Worm (Caenorhabditis elegans) whole organism, early embryonic: Measurements from ENCODE around the gene K01A6.5.

Source experiments
- aly-1 ChIP-seq: sonication (generic microtip); optimal IDR thresholded peaks from 2 replicates; lab custom pipeline; 2016; ENCODE audit warnings: missing genetic modification characterization, missing compliant biosample characterization
- ama-1 ChIP-seq: fragments of 150-350 bp; optimal IDR thresholded peaks from 2 replicates; lab custom pipeline; 2014
- ceh-13 ChIP-seq: fragments of 200-800 bp; sonication (Bioruptor generic); optimal IDR thresholded peaks from 2 replicates; lab custom pipeline; 2018; ENCODE audit warnings: mild to moderate bottlenecking, missing genetic modification characterization, missing compliant biosample characterization
- ets-7 ChIP-seq: sonication (generic microtip); optimal IDR thresholded peaks from 2 replicates; lab custom pipeline; 2016; ENCODE audit warnings: missing genotype, missing genetic modification characterization, missing compliant biosample characterization
- flt-1 ChIP-seq: fragments of 200-800 bp; sonication (Bioruptor generic); IDR thresholded peaks from 2 replicates; pipeline ENCODE4 v1.3.6; 2022; ENCODE audit warnings: missing genetic modification characterization, missing compliant biosample characterization
- hnd-1 ChIP-seq: sonication (generic microtip); optimal IDR thresholded peaks from 2 replicates; lab custom pipeline; 2016; ENCODE audit warnings: missing genetic modification characterization, missing compliant biosample characterization
- tbx-11 ChIP-seq: fragments of 200-800 bp; sonication (Bioruptor generic); IDR thresholded peaks from 2 replicates; pipeline ENCODE4 v1.3.6; 2022; ENCODE audit warnings: missing genetic modification characterization, missing compliant biosample characterization
- tra-4 ChIP-seq: sonication (generic microtip); optimal IDR thresholded peaks from 2 replicates; lab custom pipeline; 2017; ENCODE audit warnings: missing genetic modification characterization, missing compliant biosample characterization

DNA sequence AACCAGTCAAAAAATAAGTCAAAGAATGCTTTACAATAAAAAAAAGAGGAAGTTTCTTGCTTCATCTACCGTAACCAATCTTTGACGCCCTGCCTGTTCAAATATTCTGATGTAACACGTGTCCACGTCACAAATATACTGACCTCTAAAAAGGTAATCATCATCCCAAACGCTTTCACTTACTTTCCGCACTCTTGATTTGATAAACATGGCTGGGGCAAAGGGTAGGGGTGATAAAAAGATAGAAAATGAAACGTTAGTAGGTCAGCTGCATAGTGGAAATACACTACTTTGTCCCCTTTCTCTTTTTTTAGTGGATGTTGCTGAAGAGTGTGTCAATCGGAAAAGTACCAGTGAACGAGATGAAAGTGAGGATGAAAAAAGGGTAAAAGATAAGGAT is 42.4 kb upstream of the K01A6.5 start:
- TF ChIP-seq tbx-11 (GFP tag; lab: Robert Waterston, UW): no peak
- TF ChIP-seq ama-1 (lab: Kevin White, UChicago): no peak
- no peak for TF ChIP-seq ceh-13 (GFP tag; lab: Kevin White, UChicago)
- no peak for TF ChIP-seq hnd-1 (tag; lab: Kevin White, UChicago)
- TF ChIP-seq tra-4 (tag; lab: Kevin White, UChicago): no peak
- TF ChIP-seq aly-1 (tag; lab: Kevin White, UChicago): no peak
- TF ChIP-seq flt-1 (GFP tag; lab: Robert Waterston, UW): no peak
- no peak for TF ChIP-seq ets-7 (tag; lab: Kevin White, UChicago)
